Fruit fly (Drosophila melanogaster) whole organism, embryonic: Measurements from ENCODE around the gene CG16854.

ENCODE experiments used
- Ada2b ChIP-seq: fragments of 200-800 bp; sonication (Bioruptor generic); IDR thresholded peaks from 2 replicates; pipeline ENCODE4 v1.3.6; 2022; ENCODE audit warnings: missing biosample characterization, missing genetic modification characterization
- Adf1 ChIP-seq: fragments of 200-800 bp; sonication (Bioruptor generic); IDR thresholded peaks from 2 replicates; pipeline ENCODE4 v1.3.6; 2022; ENCODE audit warnings: missing biosample characterization, missing genetic modification characterization
- Aef1 ChIP-seq: fragments of 200-800 bp; sonication (Bioruptor generic); IDR thresholded peaks from 3 replicates; pipeline ENCODE4 v1.3.6; 2022; ENCODE audit warnings: missing biosample characterization, missing genetic modification characterization
- Atf-2 ChIP-seq: fragments of 200-800 bp; sonication (Bioruptor generic); optimal IDR thresholded peaks from 2 replicates; lab custom pipeline; 2016; ENCODE audit warnings: missing biosample characterization, missing genetic modification characterization
- Atf6 ChIP-seq: fragments of 200-800 bp; sonication (Bioruptor generic); IDR thresholded peaks from 2 replicates; pipeline ENCODE4 v1.3.6; 2022; ENCODE audit warnings: missing biosample characterization, missing genetic modification characterization
- Bgb ChIP-seq: fragments of 200-800 bp; sonication (Bioruptor generic); IDR thresholded peaks from 2 replicates; pipeline ENCODE4 v1.3.6; 2022; ENCODE audit warnings: missing biosample characterization, missing genetic modification characterization; ENCODE audit not compliant: partially characterized antibody
- BtbVII ChIP-seq: fragments of 200-800 bp; sonication (Bioruptor generic); optimal IDR thresholded peaks from 3 replicates; lab custom pipeline; 2017; ENCODE audit warnings: missing biosample characterization, mild to moderate bottlenecking, missing genetic modification characterization
- CG12219 ChIP-seq: fragments of 200-800 bp; sonication (Bioruptor generic); optimal IDR thresholded peaks from 3 replicates; lab custom pipeline; 2018; ENCODE audit warnings: missing biosample characterization, mild to moderate bottlenecking, missing genetic modification characterization
- CG13624 ChIP-seq: fragments of 200-800 bp; sonication (Bioruptor generic); optimal IDR thresholded peaks from 2 replicates; lab custom pipeline; 2016; ENCODE audit warnings: missing biosample characterization, missing genetic modification characterization
- CG1603 ChIP-seq: fragments of 200-800 bp; sonication (Bioruptor generic); optimal IDR thresholded peaks from 2 replicates; lab custom pipeline; 2019; ENCODE audit warnings: missing biosample characterization, mild to moderate bottlenecking, missing genetic modification characterization, moderate library complexity
- CG18011 ChIP-seq: fragments of 200-800 bp; sonication (Bioruptor generic); optimal IDR thresholded peaks from 2 replicates; lab custom pipeline; 2017; ENCODE audit warnings: missing biosample characterization, missing genetic modification characterization, mild to moderate bottlenecking, moderate library complexity, missing genotype
- CG1832 ChIP-seq: fragments of 200-800 bp; sonication (Bioruptor generic); optimal IDR thresholded peaks from 2 replicates; lab custom pipeline; 2017; ENCODE audit warnings: missing biosample characterization, mild to moderate bottlenecking, missing genetic modification characterization, inconsistent platforms
- CG2712 ChIP-seq: fragments of 200-800 bp; optimal IDR thresholded peaks from 3 replicates; lab custom pipeline; 2019; ENCODE audit warnings: missing biosample characterization, mild to moderate bottlenecking, missing genetic modification characterization, moderate library complexity
- CG34422 ChIP-seq: fragments of 200-800 bp; sonication (Bioruptor generic); IDR thresholded peaks from 3 replicates; pipeline ENCODE4 v1.3.6; 2022; ENCODE audit warnings: missing biosample characterization, missing genetic modification characterization
- CG4282 ChIP-seq: fragments of 200-800 bp; sonication (Bioruptor generic); optimal IDR thresholded peaks from 2 replicates; lab custom pipeline; 2016; ENCODE audit warnings: missing biosample characterization, missing genetic modification characterization
- CG4328 ChIP-seq: fragments of 200-800 bp; sonication (Bioruptor generic); optimal IDR thresholded peaks from 3 replicates; lab custom pipeline; 2017; ENCODE audit warnings: missing biosample characterization, missing genetic modification reagents, missing genetic modification characterization
- CG4360 ChIP-seq: fragments of 200-800 bp; sonication (Bioruptor generic); IDR thresholded peaks from 2 replicates; pipeline ENCODE4 v1.3.6; 2022; ENCODE audit warnings: missing biosample characterization, missing genetic modification characterization
- CG43689 ChIP-seq: fragments of 200-800 bp; sonication (Bioruptor generic); IDR thresholded peaks from 2 replicates; pipeline ENCODE4 v1.3.6; 2022; ENCODE audit warnings: missing biosample characterization, missing genetic modification characterization
- CG5953 ChIP-seq: fragments of 200-800 bp; sonication (Bioruptor generic); IDR thresholded peaks from 2 replicates; pipeline ENCODE4 v1.3.6; 2022; ENCODE audit warnings: missing biosample characterization, missing genetic modification characterization
- CG6854 ChIP-seq: fragments of 200-800 bp; sonication (Bioruptor generic); optimal IDR thresholded peaks from 3 replicates; lab custom pipeline; 2017; ENCODE audit warnings: missing biosample characterization, mild to moderate bottlenecking, missing genetic modification characterization
- CG9609 ChIP-seq: fragments of 200-800 bp; sonication (Bioruptor generic); optimal IDR thresholded peaks from 3 replicates; lab custom pipeline; 2016; ENCODE audit warnings: missing biosample characterization, missing genetic modification characterization
- Camta ChIP-seq: fragments of 200-800 bp; sonication (Bioruptor generic); optimal IDR thresholded peaks from 2 replicates; lab custom pipeline; 2016; ENCODE audit warnings: missing biosample characterization, missing genetic modification characterization
- Doc2 ChIP-seq: fragments of 200-800 bp; sonication (Bioruptor generic); IDR thresholded peaks from 2 replicates; pipeline ENCODE4 v1.3.6; 2022; ENCODE audit warnings: missing biosample characterization, missing genetic modification characterization
- E2f1 ChIP-seq: fragments of 200-800 bp; sonication (Bioruptor generic); IDR thresholded peaks from 2 replicates; pipeline ENCODE4 v1.3.6; 2022; ENCODE audit warnings: missing biosample characterization, missing genetic modification characterization
- HLHmδ ChIP-seq: fragments of 200-800 bp; sonication (Bioruptor generic); optimal IDR thresholded peaks from 2 replicates; lab custom pipeline; 2018; ENCODE audit warnings: missing biosample characterization, mild to moderate bottlenecking, missing genetic modification characterization, moderate library complexity
- Kr ChIP-seq: fragments of 200-800 bp; sonication (Bioruptor generic); optimal IDR thresholded peaks from 2 replicates; lab custom pipeline; 2017; ENCODE audit warnings: missing biosample characterization, mild to moderate bottlenecking, missing genetic modification characterization
- Mes4 ChIP-seq: fragments of 200-800 bp; sonication (Bioruptor generic); optimal IDR thresholded peaks from 2 replicates; lab custom pipeline; 2016; ENCODE audit warnings: missing biosample characterization, missing genetic modification characterization
- NK7.1 ChIP-seq: fragments of 200-800 bp; sonication (Bioruptor generic); optimal IDR thresholded peaks from 3 replicates; lab custom pipeline; 2016; ENCODE audit warnings: missing biosample characterization, missing genetic modification characterization
- Nf-YB ChIP-seq: fragments of 200-800 bp; sonication (Bioruptor generic); optimal IDR thresholded peaks from 3 replicates; lab custom pipeline; 2019; ENCODE audit warnings: missing biosample characterization, mild to moderate bottlenecking, missing genetic modification characterization, moderate library complexity
- Nf-YC ChIP-seq: fragments of 200-800 bp; optimal IDR thresholded peaks from 3 replicates; lab custom pipeline; 2019; ENCODE audit warnings: missing biosample characterization, mild to moderate bottlenecking, missing genetic modification characterization, moderate library complexity
- TFAM ChIP-seq: fragments of 200-800 bp; sonication (Bioruptor generic); optimal IDR thresholded peaks from 2 replicates; lab custom pipeline; 2017; ENCODE audit warnings: missing biosample characterization, missing genetic modification characterization, inconsistent platforms
- Xbp1 ChIP-seq: fragments of 200-800 bp; sonication (Bioruptor generic); optimal IDR thresholded peaks from 3 replicates; lab custom pipeline; 2016; ENCODE audit warnings: missing biosample characterization, mild to moderate bottlenecking, missing genetic modification characterization
- ab ChIP-seq: fragments of 200-800 bp; sonication (Bioruptor generic); optimal IDR thresholded peaks from 2 replicates; lab custom pipeline; 2016; ENCODE audit warnings: missing biosample characterization, missing genetic modification characterization
- br ChIP-seq: fragments of >200 bp; optimal IDR thresholded peaks from 2 replicates; lab custom pipeline; 2017
- chif ChIP-seq, 2 experiments: fragments of 200-800 bp; sonication (Bioruptor generic); optimal IDR thresholded peaks; 3 replicates each; lab custom pipeline; 2016; ENCODE audit warnings: missing biosample characterization in 2 of 2, missing genetic modification characterization in 2 of 2
- da ChIP-seq: fragments of 200-800 bp; sonication (Bioruptor generic); optimal IDR thresholded peaks from 2 replicates; lab custom pipeline; 2016; ENCODE audit warnings: missing biosample characterization, missing genetic modification characterization
- danr ChIP-seq: fragments of 200-800 bp; sonication (Bioruptor generic); IDR thresholded peaks from 2 replicates; pipeline ENCODE4 v1.3.6; 2022; ENCODE audit warnings: missing biosample characterization, missing genetic modification characterization
- eve ChIP-seq, 2 experiments: fragments of >200 bp; optimal IDR thresholded peaks; 2 replicates each; lab custom pipeline; 2017; ENCODE audit warnings: missing biosample characterization in 2 of 2, missing genetic modification characterization in 2 of 2
- gce ChIP-seq: fragments of 200-800 bp; sonication (Bioruptor generic); IDR thresholded peaks from 3 replicates; pipeline ENCODE4 v1.3.6; 2022; ENCODE audit warnings: missing biosample characterization, missing genetic modification characterization
- hb ChIP-seq: fragments of 200-800 bp; sonication (Bioruptor generic); IDR thresholded peaks from 3 replicates; pipeline ENCODE4 v1.3.6; 2022; ENCODE audit warnings: missing biosample characterization, missing genetic modification characterization; ENCODE audit not compliant: partially characterized antibody
- hbn ChIP-seq: fragments of 200-800 bp; sonication (Bioruptor generic); IDR thresholded peaks from 2 replicates; pipeline ENCODE4 v1.3.6; 2022; ENCODE audit warnings: missing biosample characterization, missing genetic modification characterization; ENCODE audit not compliant: partially characterized antibody
- jigr1 ChIP-seq: fragments of 200-800 bp; sonication (Bioruptor generic); IDR thresholded peaks from 3 replicates; pipeline ENCODE4 v1.3.6; 2022; ENCODE audit warnings: missing biosample characterization, missing genetic modification characterization
- pfk ChIP-seq: fragments of 200-800 bp; sonication (Bioruptor generic); optimal IDR thresholded peaks from 2 replicates; lab custom pipeline; 2018; ENCODE audit warnings: missing biosample characterization, mild to moderate bottlenecking, missing genetic modification characterization, moderate library complexity
- phol ChIP-seq: fragments of 200-800 bp; sonication (Bioruptor generic); optimal IDR thresholded peaks from 3 replicates; lab custom pipeline; 2018; ENCODE audit warnings: missing biosample characterization, mild to moderate bottlenecking, missing genetic modification characterization, moderate library complexity
- ro ChIP-seq: fragments of 200-800 bp; sonication (Bioruptor generic); IDR thresholded peaks from 2 replicates; pipeline ENCODE4 v1.3.6; 2022; ENCODE audit warnings: missing biosample characterization, missing genetic modification characterization
- sens-2 ChIP-seq: fragments of 200-800 bp; sonication (Bioruptor generic); IDR thresholded peaks from 2 replicates; pipeline ENCODE4 v1.3.6; 2022; ENCODE audit warnings: missing biosample characterization, missing genetic modification characterization
- sima ChIP-seq: fragments of 200-800 bp; sonication (Bioruptor generic); optimal IDR thresholded peaks from 2 replicates; lab custom pipeline; 2016; ENCODE audit warnings: missing biosample characterization, missing genetic modification characterization
- sr ChIP-seq: fragments of 200-800 bp; sonication (Bioruptor generic); IDR thresholded peaks from 3 replicates; pipeline ENCODE4 v1.3.6; 2022; ENCODE audit warnings: missing biosample characterization, missing genetic modification characterization
- tll ChIP-seq, 2 experiments: fragments of 200-800 bp in 1 of 2; fragments of >200 bp in 1 of 2; sonication (Bioruptor generic) in 1 of 2; optimal IDR thresholded peaks; 2 replicates each; lab custom pipeline; 2017 to 2019; ENCODE audit warnings: missing biosample characterization in 2 of 2, missing genetic modification characterization in 2 of 2, mild to moderate bottlenecking in 1 of 2, moderate library complexity in 1 of 2
- zfh2 ChIP-seq: fragments of 200-800 bp; sonication (Bioruptor generic); optimal IDR thresholded peaks from 2 replicates; lab custom pipeline; 2016; ENCODE audit warnings: missing biosample characterization, missing genetic modification characterization

CG16854 gene

DNA sequence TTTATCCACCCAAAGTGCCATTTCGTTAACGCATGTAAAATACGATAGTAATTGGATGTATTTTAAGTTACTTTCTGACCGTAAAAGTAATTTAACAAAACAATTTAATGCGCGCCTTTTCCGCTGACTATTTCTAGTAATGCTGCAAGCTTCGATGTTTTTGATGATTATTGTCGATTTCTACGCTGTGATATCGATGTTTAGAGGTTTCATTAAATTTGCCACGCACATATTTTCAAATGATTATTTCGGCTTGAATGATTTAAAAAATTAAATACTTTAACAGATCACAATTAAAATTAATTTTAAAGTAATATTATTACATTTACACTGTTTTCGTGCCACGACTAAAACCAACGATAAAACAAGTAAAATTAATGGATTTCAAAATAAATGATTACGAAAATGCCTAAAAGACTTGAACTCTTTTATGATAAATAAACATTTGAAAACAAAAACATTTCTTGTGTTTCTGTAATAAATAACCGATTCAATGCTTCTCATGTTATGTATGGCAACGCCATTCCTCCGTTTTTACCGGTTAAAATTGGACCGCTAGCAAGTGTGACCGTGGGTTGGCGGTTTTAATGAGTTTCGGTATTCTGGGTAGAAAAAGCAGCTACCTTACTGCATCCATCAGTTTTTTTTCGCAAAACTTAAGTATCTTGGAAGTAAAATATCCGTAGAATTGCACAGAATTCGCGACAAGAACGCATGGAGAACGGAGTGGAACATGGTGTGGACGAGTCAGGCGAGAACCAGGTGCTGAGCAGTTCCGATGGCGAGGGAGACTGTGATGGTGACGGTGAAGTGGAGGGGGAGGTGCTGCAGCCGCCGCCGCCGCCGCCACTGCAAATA lies 43.9 kb downstream of the CG16854 start, which contains the start of the genes RfC38 and CG4751 (continued):
- TF ChIP-seq tll (GFP tag; optimal IDR thresholded peaks at IDR 0.05; lab: Kevin White, UChicago) (no peak), HLHmδ (GFP tag; lab: Kevin White, UChicago) (no peak), sima (GFP tag; lab: Kevin White, UChicago) (no peak), sens-2 (GFP tag; lab: Robert Waterston, UW) (no peak), Camta (no peak), hb (GFP tag; lab: Robert Waterston, UW) (peak; percentile 64; the same call in 1 of the 3 replicates), Bgb (peak; percentile 67), jigr1 (no peak), CG6854 (GFP tag; lab: Kevin White, UChicago) (no peak), CG18011 (GFP tag; lab: Kevin White, UChicago) (no peak), sr (GFP tag; lab: Robert Waterston, UW) (no peak), CG4282 (GFP tag; lab: Kevin White, UChicago) (no peak), CG4328 (GFP tag; lab: Kevin White, UChicago) (no peak), Doc2 (GFP tag; lab: Robert Waterston, UW) (no peak), TFAM (GFP tag; lab: Kevin White, UChicago) (no peak), chif (GFP tag; optimal IDR thresholded peaks at IDR 0.05; lab: Kevin White, UChicago) (no peak), eve (GFP tag; optimal IDR thresholded peaks at IDR 0.05; lab: Kevin White, UChicago) (no peak), Aef1 (no peak), CG1603 (tag; lab: Kevin White, UChicago) (no peak), da (no peak), CG43689 (GFP tag; lab: Robert Waterston, UW) (no peak), ab (GFP tag; lab: Kevin White, UChicago) (no peak), zfh2 (GFP tag; lab: Kevin White, UChicago) (no peak), Nf-YC (no peak), ro (GFP tag; lab: Robert Waterston, UW) (no peak), CG12219 (GFP tag; lab: Kevin White, UChicago) (no peak), phol (tag; lab: Kevin White, UChicago) (peak; percentile 39), Ada2b (GFP tag; lab: Robert Waterston, UW) (no peak), Atf6 (GFP tag; lab: Robert Waterston, UW) (no peak), E2f1 (0 out of 2 replicates have a peak, but pooled peaks have one; percentile 20), CG5953 (GFP tag; lab: Robert Waterston, UW) (no peak), Nf-YB (no peak), CG2712 (tag; lab: Kevin White, UChicago) (no peak), CG4360 (no peak), br (lab: Kevin White, UChicago) (no peak), Kr (GFP tag; lab: Kevin White, UChicago) (no peak), Atf-2 (no peak), Xbp1 (GFP tag; lab: Kevin White, UChicago) (peak; percentile 22), pfk (GFP tag; lab: Kevin White, UChicago) (no peak), CG13624 (no peak), Mes4 (GFP tag; lab: Kevin White, UChicago) (no peak), CG9609 (GFP tag; lab: Kevin White, UChicago) (no peak), hbn (peak; percentile 53), danr (GFP tag; lab: Robert Waterston, UW) (no peak), CG34422 (GFP tag; lab: Robert Waterston, UW) (peak; percentile 67; the same call in 1 of the 3 replicates), Adf1 (peak; percentile 20; the same call in 1 of the 2 replicates), CG1832 (no peak), gce (no peak), BtbVII (GFP tag; lab: Kevin White, UChicago) (no peak), NK7.1 (GFP tag; lab: Kevin White, UChicago) (no peak)
